Worm (Caenorhabditis elegans) whole organism, L4/young adult: Measurements from ENCODE around the gene flp-4.

Source experiments
- W03F9.2 ChIP-seq: fragments of 150-350 bp; optimal IDR thresholded peaks from 2 replicates; lab custom pipeline; 2014; ENCODE audit warnings: missing biosample characterization, missing genetic modification characterization
- dao-5 ChIP-seq: sonication (generic microtip); optimal IDR thresholded peaks from 2 replicates; lab custom pipeline; 2016; ENCODE audit warnings: missing genotype, missing genetic modification characterization, moderate library complexity, missing compliant biosample characterization
- him-1 ChIP-seq: sonication (generic microtip); optimal IDR thresholded peaks from 2 replicates; lab custom pipeline; 2016; ENCODE audit warnings: missing genotype, missing genetic modification reagents, missing genetic modification characterization, missing compliant biosample characterization

ce11 chrII:10065472-10065871 lies 16.8 kb downstream of the flp-4 start:
- no peak for TF ChIP-seq him-1
- TF ChIP-seq W03F9.2 (tag; lab: Kevin White, UChicago): no peak
- TF ChIP-seq dao-5: no peak
